Fruit fly (Drosophila melanogaster) whole organism, adult: ENCODE measurements around the gene CG8675.

Experiments
- CG1620 ChIP-seq: fragments of 200-800 bp; sonication (Bioruptor generic); optimal IDR thresholded peaks from 2 replicates; lab custom pipeline; 2016; ENCODE audit warnings: missing biosample characterization, missing genetic modification characterization
- CG33017 ChIP-seq: fragments of 200-800 bp; sonication (Bioruptor generic); optimal IDR thresholded peaks from 2 replicates; lab custom pipeline; 2018; ENCODE audit warnings: missing biosample characterization, mild to moderate bottlenecking, missing genetic modification characterization, moderate library complexity
- CG5204 ChIP-seq: fragments of 200-800 bp; sonication (Bioruptor generic); optimal IDR thresholded peaks from 2 replicates; lab custom pipeline; 2016; ENCODE audit warnings: missing biosample characterization, missing genetic modification characterization
- CG7101 ChIP-seq: fragments of 200-800 bp; sonication (Bioruptor generic); optimal IDR thresholded peaks from 2 replicates; lab custom pipeline; 2018; ENCODE audit warnings: missing biosample characterization, mild to moderate bottlenecking, missing genetic modification characterization, moderate library complexity

dm6 chrX:17297924-17298591, 48.8 kb upstream of the CG8675 start:
- TF ChIP-seq CG1620 (GFP tag; lab: Kevin White, UChicago): no peak
- TF ChIP-seq CG7101 (tag; lab: Kevin White, UChicago): no peak
- TF ChIP-seq CG33017: no peak
- no peak for TF ChIP-seq CG5204 (GFP tag; lab: Kevin White, UChicago)
